Worm (Caenorhabditis elegans) whole organism, L2 larva: Measurements from ENCODE around the gene sysm-1.

Source experiments
- C34F6.9 ChIP-seq: fragments of 150-350 bp; optimal IDR thresholded peaks from 2 replicates; lab custom pipeline; 2014; ENCODE audit warnings: missing biosample characterization, missing genetic modification characterization
- F13H6.1 ChIP-seq: sonication (generic microtip); optimal IDR thresholded peaks from 2 replicates; lab custom pipeline; 2016; ENCODE audit warnings: missing genetic modification characterization, missing compliant biosample characterization
- R02D3.7 ChIP-seq: fragments of 150-350 bp; optimal IDR thresholded peaks from 2 replicates; lab custom pipeline; 2014; ENCODE audit warnings: missing biosample characterization, missing genetic modification characterization
- Y55F3AM.14 ChIP-seq: fragments of 200-800 bp; sonication (Bioruptor generic); optimal IDR thresholded peaks from 2 replicates; lab custom pipeline; 2018; ENCODE audit warnings: mild to moderate bottlenecking, missing genetic modification characterization, missing compliant biosample characterization
- ZK546.5 ChIP-seq: sonication (generic microtip); optimal IDR thresholded peaks from 2 replicates; lab custom pipeline; 2017; ENCODE audit warnings: missing biosample characterization, missing genetic modification characterization
- alr-1 ChIP-seq: fragments of 150-350 bp; optimal IDR thresholded peaks from 2 replicates; lab custom pipeline; 2014; ENCODE audit warnings: missing biosample characterization, missing genetic modification characterization
- aly-2 ChIP-seq: fragments of 150-350 bp; optimal IDR thresholded peaks from 2 replicates; lab custom pipeline; 2014; ENCODE audit warnings: missing biosample characterization, missing genetic modification characterization
- ama-1 ChIP-seq: fragments of 150-350 bp; optimal IDR thresholded peaks from 2 replicates; lab custom pipeline; 2018; ENCODE audit warnings: inconsistent platforms
- blmp-1 ChIP-seq: sonication (generic microtip); optimal IDR thresholded peaks from 2 replicates; lab custom pipeline; 2017; ENCODE audit warnings: missing genetic modification characterization, mild to moderate bottlenecking, missing compliant biosample characterization, antibody characterized with exemption, moderate library complexity; ENCODE audit not compliant: insufficient read depth
- ceh-16 ChIP-seq: fragments of 150-350 bp; optimal IDR thresholded peaks from 2 replicates; lab custom pipeline; 2014; ENCODE audit warnings: missing biosample characterization, missing genetic modification characterization
- ceh-82 ChIP-seq: fragments of 150-350 bp; optimal IDR thresholded peaks from 2 replicates; lab custom pipeline; 2014; ENCODE audit warnings: missing biosample characterization, missing genetic modification characterization
- crh-2 ChIP-seq: sonication (generic microtip); optimal IDR thresholded peaks from 2 replicates; lab custom pipeline; 2017; ENCODE audit warnings: missing biosample characterization, missing genetic modification characterization
- dmd-4 ChIP-seq: sonication (generic microtip); optimal IDR thresholded peaks from 2 replicates; lab custom pipeline; 2017; ENCODE audit warnings: missing biosample characterization, missing genetic modification characterization
- egl-27 ChIP-seq: sonication (generic microtip); optimal IDR thresholded peaks from 3 replicates; lab custom pipeline; 2017; ENCODE audit warnings: missing biosample characterization, missing genetic modification reagents, missing genetic modification characterization
- elt-1 ChIP-seq: fragments of 150-350 bp; optimal IDR thresholded peaks from 2 replicates; lab custom pipeline; 2014; ENCODE audit warnings: missing biosample characterization, missing genetic modification characterization
- elt-3 ChIP-seq: sonication (generic microtip); optimal IDR thresholded peaks from 2 replicates; lab custom pipeline; 2017; ENCODE audit warnings: missing biosample characterization, missing genetic modification characterization
- fos-1 ChIP-seq: fragments of 150-350 bp; optimal IDR thresholded peaks from 2 replicates; lab custom pipeline; 2014; ENCODE audit warnings: missing biosample characterization, missing genetic modification characterization
- gmeb-1 ChIP-seq: fragments of 150-350 bp; optimal IDR thresholded peaks from 2 replicates; lab custom pipeline; 2014; ENCODE audit warnings: missing biosample characterization, missing genetic modification characterization
- lin-11 ChIP-seq: fragments of 150-350 bp; sonication (generic microtip); optimal IDR thresholded peaks from 2 replicates; lab custom pipeline; 2014; ENCODE audit warnings: missing biosample characterization, missing genetic modification characterization, inconsistent platforms, mixed read lengths
- lin-13 ChIP-seq: fragments of 150-350 bp; optimal IDR thresholded peaks from 2 replicates; lab custom pipeline; 2014; ENCODE audit warnings: missing biosample characterization, missing genetic modification reagents, missing genetic modification characterization
- lin-39 ChIP-seq: fragments of 150-350 bp; optimal IDR thresholded peaks from 2 replicates; lab custom pipeline; 2014; ENCODE audit warnings: missing biosample characterization, missing genetic modification reagents, missing genetic modification characterization
- lsy-2 ChIP-seq, 2 experiments: fragments of 150-350 bp in 1 of 2; sonication (generic microtip) in 1 of 2; optimal IDR thresholded peaks; 2 replicates each; lab custom pipeline; 2014 to 2017; ENCODE audit warnings: missing biosample characterization in 2 of 2, missing genetic modification characterization in 2 of 2
- mab-5 ChIP-seq: fragments of 150-350 bp; optimal IDR thresholded peaks from 2 replicates; lab custom pipeline; 2014; ENCODE audit warnings: missing biosample characterization, missing genetic modification characterization
- mbf-1 ChIP-seq: sonication (generic microtip); optimal IDR thresholded peaks from 2 replicates; lab custom pipeline; 2017; ENCODE audit warnings: missing biosample characterization, missing genetic modification characterization
- mdl-1 ChIP-seq, 2 experiments: fragments of 150-350 bp in 1 of 2; sonication (generic microtip) in 1 of 2; optimal IDR thresholded peaks; 2 replicates each; lab custom pipeline; 2017; ENCODE audit warnings: missing biosample characterization in 2 of 2, missing genetic modification characterization in 2 of 2
- nhr-10 ChIP-seq: sonication (generic microtip); optimal IDR thresholded peaks from 2 replicates; lab custom pipeline; 2017; ENCODE audit warnings: missing biosample characterization, missing genetic modification characterization
- nhr-11 ChIP-seq: fragments of 150-350 bp; optimal IDR thresholded peaks from 2 replicates; lab custom pipeline; 2014; ENCODE audit warnings: missing biosample characterization, missing genetic modification characterization
- nhr-12 ChIP-seq: fragments of 150-350 bp; optimal IDR thresholded peaks from 2 replicates; lab custom pipeline; 2014; ENCODE audit warnings: missing biosample characterization, missing genetic modification characterization
- nhr-129 ChIP-seq: fragments of 150-350 bp; optimal IDR thresholded peaks from 2 replicates; lab custom pipeline; 2014; ENCODE audit warnings: missing biosample characterization, missing genetic modification characterization
- nhr-21 ChIP-seq: fragments of 150-350 bp; optimal IDR thresholded peaks from 2 replicates; lab custom pipeline; 2014; ENCODE audit warnings: missing biosample characterization, missing genetic modification characterization
- nhr-23 ChIP-seq: fragments of 150-350 bp; optimal IDR thresholded peaks from 2 replicates; lab custom pipeline; 2014; ENCODE audit warnings: missing biosample characterization, missing genetic modification reagents, missing genetic modification characterization
- nhr-237 ChIP-seq: fragments of 150-350 bp; optimal IDR thresholded peaks from 2 replicates; lab custom pipeline; 2014; ENCODE audit warnings: missing biosample characterization, missing genetic modification characterization
- nhr-25 ChIP-seq: fragments of 150-350 bp; sonication (generic microtip); optimal IDR thresholded peaks from 3 replicates; lab custom pipeline; 2014; ENCODE audit warnings: missing biosample characterization, missing genetic modification characterization
- nhr-6 ChIP-seq: fragments of 150-350 bp; optimal IDR thresholded peaks from 2 replicates; lab custom pipeline; 2014; ENCODE audit warnings: missing biosample characterization, missing genetic modification characterization
- nhr-77 ChIP-seq: fragments of 150-350 bp; optimal IDR thresholded peaks from 2 replicates; lab custom pipeline; 2014; ENCODE audit warnings: missing biosample characterization, missing genetic modification characterization
- peb-1 ChIP-seq: fragments of 150-350 bp; optimal IDR thresholded peaks from 2 replicates; lab custom pipeline; 2014; ENCODE audit warnings: missing biosample characterization, missing genetic modification characterization
- sem-4 ChIP-seq: fragments of 150-350 bp; optimal IDR thresholded peaks from 2 replicates; lab custom pipeline; 2014; ENCODE audit warnings: missing biosample characterization, missing genetic modification reagents, missing genetic modification characterization
- skn-1 ChIP-seq: sonication (generic microtip); optimal IDR thresholded peaks from 2 replicates; lab custom pipeline; 2017; ENCODE audit warnings: missing biosample characterization, missing genetic modification characterization
- sma-3 ChIP-seq: sonication (generic microtip); optimal IDR thresholded peaks from 2 replicates; lab custom pipeline; 2016; ENCODE audit warnings: missing genetic modification reagents, missing genetic modification characterization, missing compliant biosample characterization
- sma-9 ChIP-seq, 2 experiments: fragments of 150-350 bp in 1 of 2; sonication (generic microtip) in 1 of 2; optimal IDR thresholded peaks; 2 replicates each; lab custom pipeline; 2014 to 2016; ENCODE audit warnings: missing genetic modification characterization in 2 of 2, mild to moderate bottlenecking in 1 of 2, missing biosample characterization in 1 of 2, missing compliant biosample characterization in 1 of 2, missing genetic modification reagents in 1 of 2, moderate library complexity in 1 of 2
- snpc-4 ChIP-seq: fragments of 150-350 bp; optimal IDR thresholded peaks from 2 replicates; lab custom pipeline; 2014; ENCODE audit warnings: missing biosample characterization, missing genetic modification characterization
- unc-39 ChIP-seq: fragments of 150-350 bp; optimal IDR thresholded peaks from 2 replicates; lab custom pipeline; 2014; ENCODE audit warnings: missing biosample characterization, missing genetic modification characterization
- unc-55 ChIP-seq: fragments of 150-350 bp; sonication (generic microtip); optimal IDR thresholded peaks from 3 replicates; lab custom pipeline; 2014; ENCODE audit warnings: missing biosample characterization, missing genetic modification reagents, missing genetic modification characterization
- unc-62 ChIP-seq: fragments of 150-350 bp; optimal IDR thresholded peaks from 2 replicates; lab custom pipeline; 2014; ENCODE audit warnings: missing biosample characterization, missing genetic modification reagents, missing genetic modification characterization
- zag-1 ChIP-seq: fragments of 150-350 bp; optimal IDR thresholded peaks from 2 replicates; lab custom pipeline; 2014; ENCODE audit warnings: missing biosample characterization, missing genetic modification characterization
- ztf-1 ChIP-seq: fragments of 200-800 bp; sonication (Bioruptor generic); conservative IDR thresholded peaks from 2 replicates; pipeline ENCODE4 v1.3.6; 2022; ENCODE audit warnings: missing genetic modification characterization, missing compliant biosample characterization
- ztf-11 ChIP-seq: sonication (generic microtip); optimal IDR thresholded peaks from 2 replicates; lab custom pipeline; 2017; ENCODE audit warnings: missing biosample characterization, missing genetic modification characterization
- ztf-4 ChIP-seq: fragments of 150-350 bp; optimal IDR thresholded peaks from 2 replicates; lab custom pipeline; 2014; ENCODE audit warnings: missing biosample characterization, missing genetic modification characterization

The sysm-1 gene

DNA sequence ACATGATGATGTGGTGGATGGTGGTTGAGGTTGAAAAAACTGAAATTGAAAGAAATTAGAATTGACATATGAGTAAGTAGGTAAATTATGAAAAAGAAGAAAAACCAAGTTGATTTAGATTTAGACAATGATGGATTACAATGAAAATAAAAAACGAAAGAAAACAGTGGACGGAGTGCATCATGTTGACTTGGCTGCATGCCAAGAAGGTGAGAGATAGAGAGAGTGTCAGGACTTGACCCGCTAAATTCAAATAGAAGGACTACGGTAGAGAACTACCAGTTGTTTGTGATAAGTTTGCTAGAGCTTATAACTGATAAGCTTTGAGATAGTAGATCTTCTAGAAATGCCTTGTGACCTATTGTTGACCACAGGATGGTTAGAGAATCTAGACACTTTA is 21.9 kb downstream of the sysm-1 start, which contains the start of gene T24B8.3:
Gene T24B8.3, minus strand, starts transcription at position 39 of the 400 bp plus-strand sequence.
- peak in 1 of 2 experiments; percentile 50 for TF ChIP-seq lsy-2 (tag; optimal IDR thresholded peaks at IDR 0.05; lab: Kevin White, UChicago)
- TF ChIP-seq ZK546.5 (tag; lab: Kevin White, UChicago) = no peak
- TF ChIP-seq nhr-6 (tag; lab: Kevin White, UChicago) = peak; percentile 20
- peak; percentile 4 for TF ChIP-seq gmeb-1 (tag; lab: Kevin White, UChicago)
- peak; percentile 21 for TF ChIP-seq ama-1 (lab: Kevin White, UChicago)
- TF ChIP-seq sma-9 (GFP tag; optimal IDR thresholded peaks at IDR 0.05; lab: Kevin White, UChicago) = peak; percentile 51
- TF ChIP-seq sma-9 (tag; optimal IDR thresholded peaks at IDR 0.05; lab: Kevin White, UChicago) = no peak
- peak; percentile 27 for TF ChIP-seq nhr-129 (tag; lab: Kevin White, UChicago)
- TF ChIP-seq snpc-4 (tag; lab: Kevin White, UChicago) = no peak

DNA sequence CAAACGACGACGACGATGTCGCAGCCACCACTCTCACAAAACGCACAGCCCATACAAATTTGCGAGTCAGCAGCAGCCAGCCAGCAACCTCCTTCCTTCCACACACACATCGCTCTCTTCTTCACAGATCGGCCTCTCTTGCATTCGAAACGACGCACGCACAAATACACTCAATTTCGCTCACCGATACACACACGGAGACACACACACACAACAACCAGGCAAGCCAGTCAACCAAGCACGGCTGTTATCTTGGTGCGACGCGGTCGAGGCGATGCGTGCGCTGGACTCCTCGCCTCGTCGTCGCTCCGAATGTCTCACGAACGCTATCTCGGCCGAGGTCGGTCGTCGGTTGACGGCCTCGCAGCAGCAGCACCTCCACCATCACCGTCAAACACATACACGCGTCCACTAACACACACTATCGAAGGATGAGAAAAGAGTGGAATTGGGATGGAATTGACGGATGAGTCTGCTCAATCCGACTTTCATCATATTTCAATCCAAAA is 22.6 kb downstream of the sysm-1 start:
- TF ChIP-seq gmeb-1 (tag; lab: Kevin White, UChicago) (peak; percentile 61), crh-2 (tag; lab: Kevin White, UChicago) (peak; percentile 89), zag-1 (tag; lab: Kevin White, UChicago) (peak; percentile 92), sma-9 (GFP tag; optimal IDR thresholded peaks at IDR 0.05; lab: Kevin White, UChicago) (peak; percentile 76), sma-9 (tag; optimal IDR thresholded peaks at IDR 0.05; lab: Kevin White, UChicago) (no peak), nhr-77 (tag; lab: Kevin White, UChicago) (no peak), lin-39 (tag; lab: Kevin White, UChicago) (peak; percentile 75), ztf-4 (tag; lab: Kevin White, UChicago) (peak; percentile 76), nhr-23 (tag; lab: Kevin White, UChicago) (no peak), Y55F3AM.14 (GFP tag; lab: Kevin White, UChicago) (peak; percentile 85), mab-5 (tag; lab: Kevin White, UChicago) (peak; percentile 68), ama-1 (lab: Kevin White, UChicago) (no peak), unc-62 (no peak), unc-55 (GFP tag; lab: Kevin White, UChicago) (peak; percentile 91), sma-3 (GFP tag; lab: Kevin White, UChicago) (peak; percentile 88), nhr-237 (no peak), nhr-12 (tag; lab: Kevin White, UChicago) (peak; percentile 45), peb-1 (tag; lab: Kevin White, UChicago) (peak; percentile 38), dmd-4 (tag; lab: Kevin White, UChicago) (no peak), skn-1 (peak; percentile 26), nhr-10 (tag; lab: Kevin White, UChicago) (peak; percentile 6), nhr-21 (peak; percentile 86), fos-1 (tag; lab: Kevin White, UChicago) (peak; percentile 91), unc-39 (tag; lab: Kevin White, UChicago) (peak; percentile 86), sem-4 (tag; lab: Kevin White, UChicago) (peak; percentile 74), blmp-1 (tag; lab: Kevin White, UChicago) (no peak), nhr-6 (tag; lab: Kevin White, UChicago) (peak; percentile 60), nhr-129 (tag; lab: Kevin White, UChicago) (peak; percentile 99), ZK546.5 (tag; lab: Kevin White, UChicago) (no peak), R02D3.7 (tag; lab: Kevin White, UChicago) (no peak), lin-11 (peak; percentile 95), mdl-1 (tag; optimal IDR thresholded peaks at IDR 0.05; lab: Kevin White, UChicago) (peak; percentile 63 to 86), ztf-1 (no peak), C34F6.9 (peak; percentile 93), aly-2 (tag; lab: Kevin White, UChicago) (no peak), lsy-2 (tag; optimal IDR thresholded peaks at IDR 0.05; lab: Kevin White, UChicago) (peak; percentile 62 to 86), F13H6.1 (peak; percentile 94), ceh-16 (peak; percentile 2), mbf-1 (no peak), egl-27 (tag; lab: Kevin White, UChicago) (peak; percentile 93), snpc-4 (tag; lab: Kevin White, UChicago) (peak; percentile 25), ztf-11 (tag; lab: Kevin White, UChicago) (peak; percentile 64), nhr-11 (tag; lab: Kevin White, UChicago) (no peak), ceh-82 (tag; lab: Kevin White, UChicago) (peak; percentile 69), elt-3 (tag; lab: Kevin White, UChicago) (no peak), elt-1 (tag; lab: Kevin White, UChicago) (no peak), lin-13 (peak; percentile 88), alr-1 (tag; lab: Kevin White, UChicago) (peak; percentile 45), nhr-25 (tag; lab: Kevin White, UChicago) (peak; percentile 89)
